Fruit fly (Drosophila melanogaster) S2 (cell line): Measurements from ENCODE around the gene CG1812.

Source experiments
- CG8478 ChIP-seq: fragments of >200 bp; optimal IDR thresholded peaks from 2 replicates; lab custom pipeline; 2018
- CTCF ChIP-seq, 2 experiments: fragments of >200 bp; optimal IDR thresholded peaks; 2 replicates each; lab custom pipeline; 2018

DNA sequence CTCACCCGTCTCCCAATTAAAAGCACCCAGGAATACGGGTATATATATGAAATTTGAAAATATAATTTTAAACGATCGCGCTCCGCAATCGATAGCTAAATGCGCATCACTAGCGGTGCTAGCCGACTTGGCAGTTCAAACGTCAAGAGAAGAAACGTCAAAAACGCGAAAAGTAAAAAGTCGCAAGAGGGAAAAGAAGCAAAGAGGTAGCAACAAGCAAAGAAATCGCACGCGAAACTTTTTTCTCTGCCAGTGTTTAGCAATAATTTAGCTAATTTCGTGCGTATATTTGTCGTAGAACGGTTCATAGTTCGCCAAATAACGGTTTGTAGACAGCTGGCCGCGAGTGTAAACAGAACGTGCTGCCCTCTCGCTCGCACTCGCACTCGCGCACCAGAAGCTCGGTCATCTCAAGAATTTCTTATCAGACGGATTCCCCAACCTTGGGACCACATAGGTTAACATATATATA is at the start of gene CG1812:
- TF ChIP-seq CTCF (optimal IDR thresholded peaks at IDR 0.05; lab: Kevin White, UChicago) (no peak), CG8478 (no peak)
